Fruit fly (Drosophila melanogaster) S2 (cell line): Measurements from ENCODE around the gene CG32267.

Source experiments
- CG8478 ChIP-seq: fragments of >200 bp; optimal IDR thresholded peaks from 2 replicates; lab custom pipeline; 2018
- CTCF ChIP-seq, 2 experiments: fragments of >200 bp; optimal IDR thresholded peaks; 2 replicates each; lab custom pipeline; 2018

Gene CG32267

DNA sequence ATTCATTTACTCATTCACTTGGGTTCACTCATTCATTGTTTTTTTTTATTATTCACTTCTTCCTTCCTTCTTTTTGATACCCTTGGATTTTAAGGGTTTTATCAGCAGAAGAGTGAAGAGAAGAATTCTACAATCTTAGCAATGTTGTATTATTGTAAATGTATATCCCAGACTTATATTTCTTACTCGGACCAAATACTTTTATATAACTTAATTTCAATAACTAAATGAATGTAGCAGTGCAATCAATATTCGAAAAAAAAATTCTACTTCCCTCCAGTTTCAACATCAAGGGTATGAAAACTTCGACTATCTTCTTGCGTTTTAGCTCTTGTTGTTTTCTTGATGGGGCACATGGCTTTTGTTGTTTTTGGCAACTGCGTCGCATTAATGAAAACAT, 21.5 kb downstream of the CG32267 start:
- TF ChIP-seq CG8478 (lab: Kevin White, UChicago): no peak
- TF ChIP-seq CTCF (optimal IDR thresholded peaks at IDR 0.05; lab: Kevin White, UChicago): no peak

dm6 chr3L:3449680-3450079, 22.2 kb downstream of the CG32267 start:
- no peak for TF ChIP-seq CTCF (optimal IDR thresholded peaks at IDR 0.05; lab: Kevin White, UChicago)
- no peak for TF ChIP-seq CG8478 (lab: Kevin White, UChicago)

dm6 chr3L:3447948-3448526, 23.9 kb downstream of the CG32267 start:
- TF ChIP-seq CTCF (optimal IDR thresholded peaks at IDR 0.05; lab: Kevin White, UChicago): no peak
- no peak for TF ChIP-seq CG8478 (lab: Kevin White, UChicago)

DNA sequence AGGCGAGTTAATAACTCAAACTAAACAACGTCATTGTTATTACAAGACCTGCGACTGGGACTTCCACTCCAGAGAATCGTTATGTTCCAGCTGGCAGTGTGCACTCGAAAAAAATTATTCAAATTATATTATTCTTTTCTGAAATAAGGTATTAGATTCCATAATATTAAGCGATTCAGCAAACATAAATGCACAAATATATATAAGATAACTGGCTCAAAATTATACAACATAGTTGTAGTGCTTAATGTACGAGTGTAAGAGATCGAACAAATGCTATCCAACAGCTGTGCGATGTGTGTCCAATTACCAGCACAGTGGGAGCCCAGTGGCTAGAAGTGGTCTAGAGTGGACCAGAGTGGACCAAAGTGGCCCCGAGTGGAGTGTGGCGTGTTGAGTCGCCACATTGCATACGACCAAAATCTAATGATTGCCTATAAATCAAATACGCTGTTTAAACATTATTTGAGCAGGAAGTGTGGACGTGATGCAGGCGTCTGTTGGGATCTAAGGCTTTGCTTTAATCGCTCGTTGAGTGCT, 27.6 kb downstream of the CG32267 start:
- TF ChIP-seq CTCF (optimal IDR thresholded peaks at IDR 0.05; lab: Kevin White, UChicago) (no peak), CG8478 (lab: Kevin White, UChicago) (no peak)

- TF ChIP-seq CTCF (optimal IDR thresholded peaks at IDR 0.05; lab: Kevin White, UChicago) (no peak), CG8478 (lab: Kevin White, UChicago) (no peak)
Observed at dm6 chr3L:3442751-3443524, 29.0 kb downstream of the CG32267 start.

DNA sequence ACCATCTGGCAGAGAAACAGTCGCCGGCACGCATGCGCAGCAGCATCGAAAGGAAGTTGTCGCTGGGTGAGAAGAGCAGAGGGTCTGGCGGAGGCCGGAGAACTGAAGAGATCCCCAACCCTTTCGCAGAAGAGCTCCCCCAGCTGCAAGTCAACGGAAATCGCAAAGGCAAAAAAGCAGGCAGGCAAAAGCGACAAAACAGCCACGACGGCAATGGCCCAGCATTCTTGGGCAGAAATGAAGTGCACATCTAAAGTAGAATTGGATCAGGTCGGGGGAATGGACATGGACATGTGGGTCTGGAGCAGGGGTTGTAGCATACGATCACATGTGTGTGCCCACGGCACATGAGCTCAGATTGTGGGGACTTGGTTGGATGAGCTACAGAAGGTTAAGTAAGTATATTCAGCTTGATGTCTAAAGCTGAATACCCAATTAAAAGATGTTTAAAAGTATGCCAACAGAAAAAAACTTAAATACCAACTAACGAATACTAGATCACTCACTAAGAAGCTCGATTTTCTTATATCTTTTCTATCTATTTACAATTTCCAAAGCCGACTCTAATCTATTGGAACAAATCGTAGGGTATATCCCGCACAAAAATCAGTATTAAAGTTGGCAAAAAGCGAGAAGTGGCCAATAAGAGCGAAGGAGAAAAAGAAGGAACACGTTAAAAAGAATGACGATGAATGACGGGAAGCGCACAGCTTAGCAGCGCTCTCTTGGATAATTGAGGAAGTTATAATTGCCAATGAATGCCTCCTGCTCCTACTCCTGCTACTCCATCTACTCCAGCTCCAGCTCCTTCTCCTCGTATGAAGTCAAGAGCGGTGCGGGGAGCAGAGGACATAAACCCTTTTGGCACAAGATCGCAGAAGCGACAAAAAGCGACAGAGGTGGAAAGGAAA, 29.9 kb downstream of the CG32267 start:
- no peak for TF ChIP-seq CTCF (optimal IDR thresholded peaks at IDR 0.05; lab: Kevin White, UChicago)
- TF ChIP-seq CG8478 (lab: Kevin White, UChicago): no peak

DNA sequence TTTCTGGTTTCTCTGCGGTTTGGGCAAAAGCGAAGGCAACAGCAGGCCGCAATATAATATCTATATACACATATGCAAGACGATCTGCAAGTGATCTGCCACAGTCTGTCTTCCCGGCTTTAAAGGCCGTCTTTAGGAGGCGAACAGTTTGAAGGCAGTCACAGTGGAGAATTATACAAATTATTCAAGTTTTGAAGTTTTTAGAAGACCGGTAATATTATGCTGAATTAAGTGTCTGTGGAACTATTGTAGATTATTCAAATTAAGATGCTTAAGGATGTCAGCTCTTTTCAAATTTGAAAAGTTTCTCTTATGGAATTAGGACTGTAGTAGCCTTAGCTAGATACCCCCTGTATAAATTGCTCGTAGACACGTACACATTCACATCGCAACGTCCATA, 31.8 kb downstream of the CG32267 start:
- no peak for TF ChIP-seq CTCF (optimal IDR thresholded peaks at IDR 0.05; lab: Kevin White, UChicago)

DNA sequence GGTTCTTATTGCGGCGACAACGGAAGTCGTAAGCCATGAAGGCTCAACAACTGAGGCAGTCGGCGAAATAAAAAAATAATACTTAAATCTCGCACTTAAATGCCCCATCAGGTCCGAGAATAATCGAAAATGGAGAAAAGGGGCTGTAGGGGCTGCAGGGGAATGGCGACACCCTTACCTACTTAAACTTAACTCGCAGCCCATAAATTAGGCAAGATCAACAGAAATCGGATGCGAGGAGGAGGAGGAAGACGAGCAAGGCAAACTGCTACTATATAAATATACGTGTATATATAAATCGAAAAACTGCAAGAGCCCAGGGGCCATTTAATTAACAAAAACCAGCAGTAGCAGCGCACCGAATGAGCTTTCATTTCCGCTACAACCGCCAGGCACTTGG, 32.3 kb downstream of the CG32267 start:
- no peak for TF ChIP-seq CG8478 (lab: Kevin White, UChicago)
- TF ChIP-seq CTCF (optimal IDR thresholded peaks at IDR 0.05; lab: Kevin White, UChicago): no peak

- TF ChIP-seq CG8478 (lab: Kevin White, UChicago) (no peak), CTCF (optimal IDR thresholded peaks at IDR 0.05; lab: Kevin White, UChicago) (no peak)
Observed at dm6 chr3L:3438473-3438872, 33.4 kb downstream of the CG32267 start.

DNA sequence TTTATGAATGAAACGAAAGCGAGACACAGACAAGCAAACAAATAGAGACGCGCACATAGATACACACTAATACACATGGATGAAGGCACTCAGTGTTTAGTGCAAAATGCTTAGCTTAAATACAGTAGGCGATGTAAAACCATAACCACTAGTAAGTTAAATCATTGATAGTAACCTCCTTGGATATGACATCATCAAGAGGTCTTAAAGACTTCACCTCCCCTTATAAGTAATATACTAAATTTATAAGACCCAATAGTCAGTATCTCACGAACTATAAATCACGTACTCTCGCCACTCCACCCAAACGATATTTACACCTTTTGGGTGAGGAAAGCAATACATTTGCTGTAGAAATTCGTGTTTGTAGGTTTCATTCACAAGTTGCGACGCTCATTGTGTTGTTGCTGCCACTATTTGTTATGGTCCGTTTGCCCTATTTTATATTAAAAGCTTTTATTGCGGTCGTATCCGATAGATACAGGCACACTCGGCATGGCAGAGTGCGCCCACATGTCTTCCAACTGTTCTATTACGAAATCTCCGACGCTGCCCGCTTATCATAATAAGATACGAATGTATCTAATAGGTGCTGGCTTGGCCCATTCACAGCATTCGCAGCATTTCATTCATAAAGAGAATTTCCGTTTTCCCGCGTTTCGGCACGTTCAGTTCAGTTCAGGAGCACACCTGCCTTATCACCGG, 34.1 kb downstream of the CG32267 start:
- TF ChIP-seq CG8478 (lab: Kevin White, UChicago) (no peak), CTCF (optimal IDR thresholded peaks at IDR 0.05; lab: Kevin White, UChicago) (no peak)

dm6 chr3L:3436838-3437663, 34.9 kb downstream of the CG32267 start:
- no peak for TF ChIP-seq CTCF (optimal IDR thresholded peaks at IDR 0.05; lab: Kevin White, UChicago)
- TF ChIP-seq CG8478 (lab: Kevin White, UChicago): no peak

dm6 chr3L:3435531-3436309, 36.2 kb downstream of the CG32267 start:
- TF ChIP-seq CTCF (optimal IDR thresholded peaks at IDR 0.05; lab: Kevin White, UChicago) (no peak), CG8478 (lab: Kevin White, UChicago) (no peak)

- no peak for TF ChIP-seq CTCF (optimal IDR thresholded peaks at IDR 0.05; lab: Kevin White, UChicago)
- no peak for TF ChIP-seq CG8478 (lab: Kevin White, UChicago)
Observed at dm6 chr3L:3434882-3435281, 37.0 kb downstream of the CG32267 start.
